Worm (Caenorhabditis elegans) whole organism, L1 larva: ENCODE results near the gene acdh-11.

Source experiments
- ceh-82 ChIP-seq, 3 experiments: fragments of 150-350 bp in 1 of 3; sonication (generic microtip) in 2 of 3; optimal IDR thresholded peaks; 2 replicates each; lab custom pipeline; 2014 to 2017; ENCODE audit warnings: missing biosample characterization in 3 of 3, missing genetic modification characterization in 3 of 3
- nhr-28 ChIP-seq: fragments of 150-350 bp; optimal IDR thresholded peaks from 2 replicates; lab custom pipeline; 2014; ENCODE audit warnings: missing biosample characterization, missing genetic modification characterization
- nhr-90 ChIP-seq: sonication (generic microtip); optimal IDR thresholded peaks from 2 replicates; lab custom pipeline; 2016; ENCODE audit warnings: mild to moderate bottlenecking, missing genetic modification characterization, missing compliant biosample characterization; ENCODE audit not compliant: poor library complexity

DNA sequence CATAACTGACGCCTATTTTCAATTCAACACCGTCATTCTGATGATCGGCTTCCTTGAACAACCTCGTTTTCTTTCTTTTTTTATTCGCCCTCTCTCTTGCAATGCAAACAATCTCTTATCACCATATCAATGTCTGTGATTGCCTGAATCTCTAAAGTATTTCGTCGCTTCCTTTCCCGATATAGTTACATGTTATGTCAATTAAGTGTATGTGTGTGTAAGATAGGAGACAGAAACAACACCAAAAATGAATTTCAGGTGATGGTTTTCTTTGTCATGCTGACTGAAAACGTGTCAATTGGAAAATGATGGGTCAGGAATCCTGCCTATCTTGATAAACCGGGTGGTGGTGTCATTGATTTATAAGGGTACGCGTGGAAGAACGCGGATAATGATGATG, 32.7 kb upstream of the acdh-11 start:
- no peak for TF ChIP-seq nhr-28 (tag; lab: Kevin White, UChicago)
- TF ChIP-seq ceh-82 (tag; optimal IDR thresholded peaks at IDR 0.05; lab: Kevin White, UChicago), result no peak
- peak; percentile 26 for TF ChIP-seq nhr-90 (tag; lab: Kevin White, UChicago)
